Fruit fly (Drosophila melanogaster) whole organism, wandering third instar larva: ENCODE measurements around the gene Vps29.
A peak's percentile ranks its signal among the peaks of the same experiment; 100 is the strongest.

Experiments
- Abd-B ChIP-seq: fragments of >200 bp; optimal IDR thresholded peaks from 2 replicates; lab custom pipeline; 2017; ENCODE audit warnings: missing biosample characterization, missing genetic modification characterization
- CG32264 ChIP-seq: fragments of 200-800 bp; sonication (Bioruptor generic); optimal IDR thresholded peaks from 2 replicates; lab custom pipeline; 2016; ENCODE audit warnings: missing biosample characterization, missing genetic modification characterization
- CG9705 ChIP-seq: fragments of 200-800 bp; sonication (Bioruptor generic); optimal IDR thresholded peaks from 2 replicates; lab custom pipeline; 2018; ENCODE audit warnings: missing biosample characterization, mild to moderate bottlenecking, missing genetic modification characterization
- CrebA ChIP-seq: fragments of 200-800 bp; sonication (Bioruptor generic); optimal IDR thresholded peaks from 2 replicates; lab custom pipeline; 2016; ENCODE audit warnings: missing biosample characterization, mild to moderate bottlenecking, missing genetic modification characterization, borderline replicate concordance
- Dfd ChIP-seq: fragments of >200 bp; optimal IDR thresholded peaks from 2 replicates; lab custom pipeline; 2017; ENCODE audit warnings: missing biosample characterization, missing genetic modification characterization
- Dif ChIP-seq: fragments of 200-275, 200-300 bp; sonication (Bioruptor generic); optimal IDR thresholded peaks from 2 replicates; lab custom pipeline; 2018; ENCODE audit warnings: missing biosample characterization, missing genetic modification characterization; ENCODE audit not compliant: partially characterized antibody
- GATAd ChIP-seq: sonication (Bioruptor generic); optimal IDR thresholded peaks from 2 replicates; lab custom pipeline; 2016; ENCODE audit warnings: missing biosample characterization, missing genetic modification characterization
- HLH106 ChIP-seq: fragments of 200-800 bp; optimal IDR thresholded peaks from 3 replicates; lab custom pipeline; 2019; ENCODE audit warnings: missing biosample characterization, mild to moderate bottlenecking, missing genetic modification characterization, moderate library complexity
- Hnf4 ChIP-seq: fragments of 200-800 bp; sonication (Bioruptor generic); optimal IDR thresholded peaks from 2 replicates; lab custom pipeline; 2016; ENCODE audit warnings: missing biosample characterization, mild to moderate bottlenecking, missing genetic modification characterization
- Hr78 ChIP-seq: fragments of >200 bp; optimal IDR thresholded peaks from 2 replicates; lab custom pipeline; 2017; ENCODE audit warnings: missing biosample characterization, missing genetic modification characterization
- Hr83 ChIP-seq: fragments of 200-300 bp; sonication (Bioruptor generic); optimal IDR thresholded peaks from 2 replicates; lab custom pipeline; 2016; ENCODE audit warnings: missing biosample characterization, mild to moderate bottlenecking, missing genetic modification characterization, moderate library complexity; ENCODE audit not compliant: poor library complexity, severe bottlenecking
- Jra ChIP-seq: sonication (Bioruptor generic); optimal IDR thresholded peaks from 2 replicates; lab custom pipeline; 2016; ENCODE audit warnings: missing biosample characterization, missing genetic modification characterization
- Mio ChIP-seq: sonication (Bioruptor generic); optimal IDR thresholded peaks from 2 replicates; lab custom pipeline; 2016; ENCODE audit warnings: missing biosample characterization, missing genetic modification characterization
- Myc ChIP-seq: fragments of >200 bp; optimal IDR thresholded peaks from 2 replicates; lab custom pipeline; 2017
- N ChIP-seq: fragments of >200 bp; optimal IDR thresholded peaks from 2 replicates; lab custom pipeline; 2018; ENCODE audit warnings: missing biosample characterization, missing external identifiers, missing genetic modification characterization
- OdsH ChIP-seq: fragments of 200-800 bp; sonication (Bioruptor generic); optimal IDR thresholded peaks from 2 replicates; lab custom pipeline; 2016; ENCODE audit warnings: missing biosample characterization, mild to moderate bottlenecking, missing genetic modification characterization
- Rel ChIP-seq, 2 experiments: fragments of 200-800 bp; sonication (Bioruptor generic) in 1 of 2; optimal IDR thresholded peaks; 2 replicates in 1 of 2; 3 replicates in 1 of 2; lab custom pipeline; 2016 to 2019; ENCODE audit warnings: mild to moderate bottlenecking in 2 of 2, missing biosample characterization in 2 of 2, missing genetic modification characterization in 2 of 2, moderate library complexity in 1 of 2
- Sp1 ChIP-seq: fragments of 200-800 bp; sonication (Bioruptor generic); optimal IDR thresholded peaks from 3 replicates; lab custom pipeline; 2019; ENCODE audit warnings: missing biosample characterization, mild to moderate bottlenecking, missing genetic modification characterization, moderate library complexity
- Vsx2 ChIP-seq: fragments of 200-300, 225-300 bp; sonication (Bioruptor generic); optimal IDR thresholded peaks from 2 replicates; lab custom pipeline; 2018; ENCODE audit warnings: missing biosample characterization, missing genetic modification characterization; ENCODE audit not compliant: partially characterized antibody
- br ChIP-seq: fragments of 200-800 bp; sonication (Bioruptor generic); optimal IDR thresholded peaks from 2 replicates; lab custom pipeline; 2016; ENCODE audit warnings: missing biosample characterization, missing genetic modification characterization
- brk ChIP-seq: fragments of 200-800 bp; sonication (Bioruptor generic); optimal IDR thresholded peaks from 2 replicates; lab custom pipeline; 2016; ENCODE audit warnings: missing biosample characterization, mild to moderate bottlenecking, missing genetic modification characterization
- dl ChIP-seq, 2 experiments: fragments of 175-275, 200-275 bp in 1 of 2; fragments of 200-275 bp in 1 of 2; sonication (Bioruptor generic); optimal IDR thresholded peaks; lab custom pipeline; 2018; ENCODE audit warnings: mild to moderate bottlenecking in 2 of 2, missing biosample characterization in 2 of 2, missing genetic modification characterization in 2 of 2, moderate library complexity in 2 of 2; ENCODE audit not compliant: partially characterized antibody in 2 of 2, insufficient read depth in 1 of 2
- dmrt93B ChIP-seq: fragments of 200-800 bp; sonication (Bioruptor generic); optimal IDR thresholded peaks from 2 replicates; lab custom pipeline; 2018; ENCODE audit warnings: missing biosample characterization, mild to moderate bottlenecking, missing genetic modification characterization
- dsf ChIP-seq: sonication (Bioruptor generic); optimal IDR thresholded peaks from 2 replicates; lab custom pipeline; 2016; ENCODE audit warnings: missing biosample characterization, missing genetic modification characterization, borderline replicate concordance
- ey ChIP-seq: fragments of 200-800 bp; sonication (Bioruptor generic); optimal IDR thresholded peaks from 2 replicates; lab custom pipeline; 2016; ENCODE audit warnings: missing biosample characterization, missing genetic modification characterization
- foxo ChIP-seq, 2 experiments: fragments of 200-800 bp; sonication (Bioruptor generic); optimal IDR thresholded peaks; 2 replicates in 1 of 2; 3 replicates in 1 of 2; lab custom pipeline; 2016 to 2017; ENCODE audit warnings: missing biosample characterization in 2 of 2, missing genetic modification characterization in 2 of 2
- fru ChIP-seq: fragments of 200-800 bp; sonication (Bioruptor generic); optimal IDR thresholded peaks from 3 replicates; lab custom pipeline; 2016; ENCODE audit warnings: missing biosample characterization, mild to moderate bottlenecking, missing genetic modification characterization
- h ChIP-seq: fragments of 200-800 bp; sonication (Bioruptor generic); optimal IDR thresholded peaks from 3 replicates; lab custom pipeline; 2016; ENCODE audit warnings: missing biosample characterization, mild to moderate bottlenecking, missing genetic modification characterization
- jim ChIP-seq: fragments of 175-275, 200-325 bp; sonication (Bioruptor generic); optimal IDR thresholded peaks from 2 replicates; lab custom pipeline; 2016; ENCODE audit warnings: missing biosample characterization, mild to moderate bottlenecking, missing genetic modification characterization
- lola ChIP-seq: fragments of >200 bp; optimal IDR thresholded peaks from 2 replicates; lab custom pipeline; 2017; ENCODE audit warnings: missing biosample characterization, missing genetic modification characterization
- pan ChIP-seq: fragments of >200 bp; optimal IDR thresholded peaks from 2 replicates; lab custom pipeline; 2017
- psq ChIP-seq: fragments of 200-800 bp; sonication (Bioruptor generic); optimal IDR thresholded peaks from 3 replicates; lab custom pipeline; 2017; ENCODE audit warnings: missing biosample characterization, mild to moderate bottlenecking, missing genetic modification characterization, moderate library complexity
- rgr ChIP-seq: fragments of 200-800 bp; sonication (Bioruptor generic); optimal IDR thresholded peaks from 3 replicates; lab custom pipeline; 2016; ENCODE audit warnings: missing biosample characterization, mild to moderate bottlenecking, missing genetic modification characterization
- sage ChIP-seq: fragments of 200-800 bp; sonication (Bioruptor generic); optimal IDR thresholded peaks from 2 replicates; lab custom pipeline; 2016; ENCODE audit warnings: missing biosample characterization, mild to moderate bottlenecking, missing genetic modification characterization
- sv ChIP-seq: fragments of 200-800 bp; sonication (Bioruptor generic); optimal IDR thresholded peaks from 3 replicates; lab custom pipeline; 2016; ENCODE audit warnings: missing biosample characterization, missing genetic modification characterization
- tai ChIP-seq: sonication (Bioruptor generic); optimal IDR thresholded peaks from 2 replicates; lab custom pipeline; 2016; ENCODE audit warnings: missing biosample characterization, missing genetic modification characterization
- usp ChIP-seq: fragments of >200 bp; optimal IDR thresholded peaks from 2 replicates; lab custom pipeline; 2017; ENCODE audit warnings: missing biosample characterization, missing genetic modification characterization
- woc ChIP-seq: sonication (Bioruptor generic); optimal IDR thresholded peaks from 2 replicates; lab custom pipeline; 2016; ENCODE audit warnings: missing biosample characterization, mild to moderate bottlenecking, missing genetic modification characterization

Gene Vps29

dm6 chr2L:1177522-1177921, 27.0 kb downstream of the Vps29 start, which contains the start of gene CG4896:
Gene CG4896, plus strand, starts transcription at chr2L:1177690.
- TF ChIP-seq Dfd (no peak), h (no peak), Hr83 (GFP tag; lab: Kevin White, UChicago) (peak; percentile 36), OdsH (GFP tag; lab: Kevin White, UChicago) (no peak), Jra (GFP tag; lab: Kevin White, UChicago) (no peak), br (GFP tag; lab: Kevin White, UChicago) (no peak), Rel (GFP tag; optimal IDR thresholded peaks at IDR 0.05; lab: Kevin White, UChicago) (no peak), Rel (tag; optimal IDR thresholded peaks at IDR 0.05; lab: Kevin White, UChicago) (peak; percentile 86), dl (GFP tag; optimal IDR thresholded peaks at IDR 0.05; lab: Kevin White, UChicago; ENCODE audit: insufficient read depth in 1 of 2, partially characterized antibody in 2 of 2) (no peak)

dm6 chr2L:1183799-1184198, 33.2 kb downstream of the Vps29 start, which contains the start of the genes CG5126 and Tgt:
Gene CG5126, minus strand, starts transcription at chr2L:1184020.
Gene Tgt, plus strand, starts transcription at chr2L:1184065.
- no peak for TF ChIP-seq HLH106
- TF ChIP-seq sage, result no peak
- TF ChIP-seq Rel (GFP tag; optimal IDR thresholded peaks at IDR 0.05; lab: Kevin White, UChicago), result no peak
- TF ChIP-seq Rel (tag; optimal IDR thresholded peaks at IDR 0.05; lab: Kevin White, UChicago), result peak; percentile 81

- no peak for TF ChIP-seq dmrt93B (GFP tag; lab: Kevin White, UChicago)
- TF ChIP-seq woc, result no peak
- no peak for TF ChIP-seq Mio (GFP tag; lab: Kevin White, UChicago)
- peak; percentile 14 for TF ChIP-seq fru (GFP tag; lab: Kevin White, UChicago)
- no peak for TF ChIP-seq CrebA (GFP tag; lab: Kevin White, UChicago)
- no peak for TF ChIP-seq GATAd
- no peak for TF ChIP-seq jim (GFP tag; lab: Kevin White, UChicago)
- TF ChIP-seq psq (GFP tag; lab: Kevin White, UChicago), result peak; percentile 79
- peak; percentile 80 for TF ChIP-seq h
- no peak for TF ChIP-seq N (GFP tag; lab: Kevin White, UChicago)
- TF ChIP-seq usp (GFP tag; lab: Kevin White, UChicago), result no peak
- no peak for TF ChIP-seq tai (GFP tag; lab: Kevin White, UChicago)
- no peak for TF ChIP-seq Jra (GFP tag; lab: Kevin White, UChicago)
- no peak for TF ChIP-seq Hnf4 (GFP tag; lab: Kevin White, UChicago)
- no peak for TF ChIP-seq brk
- TF ChIP-seq Vsx2, result no peak
- TF ChIP-seq Dif (GFP tag; lab: Kevin White, UChicago), result peak; percentile 95
- no peak for TF ChIP-seq Rel (GFP tag; optimal IDR thresholded peaks at IDR 0.05; lab: Kevin White, UChicago)
- peak; percentile 78 for TF ChIP-seq Rel (tag; optimal IDR thresholded peaks at IDR 0.05; lab: Kevin White, UChicago)
- peak; percentile 62 for TF ChIP-seq ey (GFP tag; lab: Kevin White, UChicago)
- no peak for TF ChIP-seq lola (GFP tag; lab: Kevin White, UChicago)
- TF ChIP-seq CG32264 (GFP tag; lab: Kevin White, UChicago), result peak; percentile 38
- no peak for TF ChIP-seq dsf (GFP tag; lab: Kevin White, UChicago)
- peak; percentile 83 for TF ChIP-seq HLH106
- peak; percentile 64 for TF ChIP-seq sv (GFP tag; lab: Kevin White, UChicago)
- no peak for TF ChIP-seq Myc (lab: Kevin White, UChicago)
- TF ChIP-seq Abd-B (GFP tag; lab: Kevin White, UChicago), result no peak
- TF ChIP-seq br (GFP tag; lab: Kevin White, UChicago), result no peak
- peak; percentile 75 for TF ChIP-seq rgr (GFP tag; lab: Kevin White, UChicago)
- no peak for TF ChIP-seq Hr78 (GFP tag; lab: Kevin White, UChicago)
- TF ChIP-seq pan (lab: Kevin White, UChicago), result no peak
- peak; percentile 62 for TF ChIP-seq Sp1 (GFP tag; lab: Kevin White, UChicago)
- TF ChIP-seq CG9705 (GFP tag; lab: Kevin White, UChicago), result peak; percentile 60
- TF ChIP-seq Hr83 (GFP tag; lab: Kevin White, UChicago), result peak; percentile 58
- TF ChIP-seq OdsH (GFP tag; lab: Kevin White, UChicago), result peak; percentile 75
- TF ChIP-seq foxo (GFP tag; optimal IDR thresholded peaks at IDR 0.05; lab: Kevin White, UChicago), result peak in 1 of 2 experiments; percentile 79
- TF ChIP-seq Dfd, result no peak
- peak in 1 of 2 experiments; percentile 94 for TF ChIP-seq dl (GFP tag; optimal IDR thresholded peaks at IDR 0.05; lab: Kevin White, UChicago; ENCODE audit: insufficient read depth in 1 of 2, partially characterized antibody in 2 of 2)
- no peak for TF ChIP-seq sage
Observed at dm6 chr2L:1185642-1186497, 35.3 kb downstream of the Vps29 start, which contains the start of gene CG5001. Gene CG5001, plus strand, starts transcription at chr2L:1185757.
